Fruit fly (Drosophila melanogaster) S2 (cell line): ENCODE data around the gene Cyp18a1.

Experiments used
- CG8478 ChIP-seq: fragments of >200 bp; optimal IDR thresholded peaks from 2 replicates; lab custom pipeline; 2018
- CTCF ChIP-seq, 2 experiments: fragments of >200 bp; optimal IDR thresholded peaks; 2 replicates each; lab custom pipeline; 2018

- TF ChIP-seq CG8478 (lab: Kevin White, UChicago), result no peak
- no peak for TF ChIP-seq CTCF (optimal IDR thresholded peaks at IDR 0.05; lab: Kevin White, UChicago)
These were observed 17.6 kb downstream of the Cyp18a1 start for dm6 chrX:18675272-18675671.
